Worm (Caenorhabditis elegans) whole organism, early embryonic: Measurements from ENCODE around the gene F12A10.6.

Experiments
- aly-1 ChIP-seq: sonication (generic microtip); optimal IDR thresholded peaks from 2 replicates; lab custom pipeline; 2016; ENCODE audit warnings: missing genetic modification characterization, missing compliant biosample characterization
- ama-1 ChIP-seq: fragments of 150-350 bp; optimal IDR thresholded peaks from 2 replicates; lab custom pipeline; 2014
- ceh-13 ChIP-seq: fragments of 200-800 bp; sonication (Bioruptor generic); optimal IDR thresholded peaks from 2 replicates; lab custom pipeline; 2018; ENCODE audit warnings: mild to moderate bottlenecking, missing genetic modification characterization, missing compliant biosample characterization
- ceh-36 ChIP-seq: sonication (generic microtip); optimal IDR thresholded peaks from 2 replicates; lab custom pipeline; 2016; ENCODE audit warnings: missing genetic modification characterization, inconsistent platforms, missing compliant biosample characterization
- hmg-4 ChIP-seq: fragments of 200-800 bp; sonication (Bioruptor generic); optimal IDR thresholded peaks from 2 replicates; lab custom pipeline; 2018; ENCODE audit warnings: mild to moderate bottlenecking, missing genetic modification characterization, missing compliant biosample characterization
- scrt-1 ChIP-seq: fragments of 200-800 bp; sonication (Bioruptor generic); IDR thresholded peaks from 2 replicates; pipeline ENCODE4 v1.3.6; 2022; ENCODE audit warnings: missing genetic modification characterization, missing compliant biosample characterization
- tbx-11 ChIP-seq: fragments of 200-800 bp; sonication (Bioruptor generic); IDR thresholded peaks from 2 replicates; pipeline ENCODE4 v1.3.6; 2022; ENCODE audit warnings: missing genetic modification characterization, missing compliant biosample characterization

- no peak for TF ChIP-seq ama-1
- TF ChIP-seq scrt-1 (GFP tag; lab: Robert Waterston, UW), result no peak
- TF ChIP-seq aly-1 (tag; lab: Kevin White, UChicago), result no peak
- TF ChIP-seq tbx-11 (GFP tag; lab: Robert Waterston, UW), result no peak
- no peak for TF ChIP-seq hmg-4 (GFP tag; lab: Kevin White, UChicago)
- no peak for TF ChIP-seq ceh-36 (tag; lab: Kevin White, UChicago)
- TF ChIP-seq ceh-13 (GFP tag; lab: Kevin White, UChicago), result no peak
These were observed 6.5 kb downstream of the F12A10.6 start, which contains the start of gene nep-5 for ce11 chrII:5487844-5488243.
